Worm (Caenorhabditis elegans) whole organism, L3 larva: ENCODE measurements around the gene cytb-5.1.

Experiments
- ceh-28 ChIP-seq: fragments of 150-350 bp; optimal IDR thresholded peaks from 2 replicates; lab custom pipeline; 2014; ENCODE audit warnings: missing biosample characterization, missing genetic modification reagents, missing genetic modification characterization
- elt-2 ChIP-seq: sonication (generic microtip); optimal IDR thresholded peaks from 2 replicates; lab custom pipeline; 2016; ENCODE audit warnings: missing genetic modification reagents, mild to moderate bottlenecking, missing genetic modification characterization, missing compliant biosample characterization
- tbx-2 ChIP-seq: sonication (generic microtip); optimal IDR thresholded peaks from 2 replicates; lab custom pipeline; 2016; ENCODE audit warnings: mild to moderate bottlenecking, missing genetic modification characterization, missing compliant biosample characterization

- TF ChIP-seq elt-2 (no peak), ceh-28 (tag; lab: Kevin White, UChicago) (no peak), tbx-2 (tag; lab: Kevin White, UChicago) (no peak)
These were observed 31.8 kb downstream of the cytb-5.1 start, which contains the start of gene arrd-25 for ce11 chrX:14033494-14033893.
